Fruit fly (Drosophila melanogaster): ENCODE measurements around the gene CG12321.

CG12321 gene

dm6 chr3R:18167416-18168237, 20.9 kb downstream of the CG12321 start, which contains the start of gene wrd:
TSS of gene wrd (plus strand) at chr3R:18167757.
- peak; percentile 26 for TF ChIP-seq ovo (GFP tag; optimal IDR thresholded peaks at IDR 0.05)
- TF ChIP-seq Mnt (GFP tag; optimal IDR thresholded peaks at IDR 0.05): peak; percentile 54
- TF ChIP-seq CG7045 (GFP tag; optimal IDR thresholded peaks at IDR 0.05): no peak
- peak; percentile 54 for TF ChIP-seq cic (GFP tag; optimal IDR thresholded peaks at IDR 0.05)
- no peak for TF ChIP-seq CG14711 (tag; optimal IDR thresholded peaks at IDR 0.05)
- TF ChIP-seq CG5204 (GFP tag; optimal IDR thresholded peaks at IDR 0.05): peak; percentile 46
- TF ChIP-seq cnc (optimal IDR thresholded peaks at IDR 0.05): no peak
- TF ChIP-seq kay (GFP tag; ENCODE audit: borderline replicate concordance): no peak
- TF ChIP-seq toe (GFP tag; optimal IDR thresholded peaks at IDR 0.05): peak; percentile 61
- peak; percentile 27 for TF ChIP-seq CG1620 (GFP tag; optimal IDR thresholded peaks at IDR 0.05)
- no peak for TF ChIP-seq CG33017 (tag; optimal IDR thresholded peaks at IDR 0.05)
- TF ChIP-seq pad (GFP tag; optimal IDR thresholded peaks at IDR 0.05): no peak
- TF ChIP-seq CG7101 (tag; optimal IDR thresholded peaks at IDR 0.05): no peak
- TF ChIP-seq tj (GFP tag; optimal IDR thresholded peaks at IDR 0.05): peak; percentile 41
- TF ChIP-seq bab1 (GFP tag; optimal IDR thresholded peaks at IDR 0.05): peak; percentile 29
- no peak for TF ChIP-seq Crg-1 (GFP tag; optimal IDR thresholded peaks at IDR 0.05)
- TF ChIP-seq Clk (GFP tag; optimal IDR thresholded peaks at IDR 0.05): no peak
- TF ChIP-seq Hr96 (GFP tag; optimal IDR thresholded peaks at IDR 0.05): peak; percentile 29
- TF ChIP-seq CG11617 (GFP tag; optimal IDR thresholded peaks at IDR 0.05): no peak
- peak; percentile 14 for TF ChIP-seq CG12768 (GFP tag; optimal IDR thresholded peaks at IDR 0.05)

DNA sequence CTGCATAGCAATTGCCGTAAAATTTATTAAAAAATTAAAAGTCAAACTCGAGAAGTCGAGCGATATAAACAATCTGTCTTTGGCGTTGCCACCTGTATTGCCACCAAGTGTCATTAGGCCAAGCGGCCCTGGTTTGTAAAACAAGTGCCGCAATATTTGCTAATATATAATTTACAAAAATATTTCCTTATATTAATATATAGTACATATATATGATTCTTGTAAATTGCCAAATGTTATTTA, 21.4 kb downstream of the CG12321 start, which contains the start of the genes CG7215 and Prx5:
CG7215 (minus strand) TSS at position 101 of the 243 bp plus-strand sequence.
Prx5 (minus strand) TSS at position 101 of the 243 bp plus-strand sequence.
- no peak for TF ChIP-seq CG14711 (tag; optimal IDR thresholded peaks at IDR 0.05)
- TF ChIP-seq pad (GFP tag; optimal IDR thresholded peaks at IDR 0.05): no peak
- TF ChIP-seq Mnt (GFP tag; optimal IDR thresholded peaks at IDR 0.05): no peak
- TF ChIP-seq bab1 (GFP tag; optimal IDR thresholded peaks at IDR 0.05): no peak
- no peak for TF ChIP-seq Hr96 (GFP tag; optimal IDR thresholded peaks at IDR 0.05)
- TF ChIP-seq Clk (GFP tag; optimal IDR thresholded peaks at IDR 0.05): no peak
- no peak for TF ChIP-seq CG11617 (GFP tag; optimal IDR thresholded peaks at IDR 0.05)
- no peak for TF ChIP-seq toe (GFP tag; optimal IDR thresholded peaks at IDR 0.05)
- no peak for TF ChIP-seq CG5204 (GFP tag; optimal IDR thresholded peaks at IDR 0.05)

DNA sequence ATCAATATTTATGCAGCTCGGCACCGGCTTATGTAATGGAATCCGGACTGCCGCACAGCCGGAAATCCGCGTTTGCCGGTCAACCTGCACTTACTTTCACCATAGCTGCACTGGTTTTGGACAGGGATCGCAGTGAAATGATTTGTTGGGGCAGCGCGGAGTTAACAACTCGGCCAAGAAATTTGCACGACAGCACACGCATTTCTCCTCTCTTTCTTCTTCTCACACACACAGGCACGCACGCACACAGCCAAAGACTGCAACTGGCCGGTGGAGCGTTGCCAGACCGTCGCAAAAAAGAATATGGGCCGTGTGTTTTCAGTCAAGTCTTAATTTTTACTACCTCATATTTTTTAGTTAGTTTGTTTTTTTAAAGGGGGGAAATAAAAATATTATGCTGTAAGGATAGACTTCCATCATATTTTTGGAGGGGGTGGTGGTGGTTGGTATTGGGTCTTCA, 22.2 kb downstream of the CG12321 start:
- no peak for TF ChIP-seq Crg-1 (GFP tag; optimal IDR thresholded peaks at IDR 0.05)
- peak; percentile 11 for TF ChIP-seq CG33017 (tag; optimal IDR thresholded peaks at IDR 0.05)
- peak; percentile 25 for TF ChIP-seq tj (GFP tag; optimal IDR thresholded peaks at IDR 0.05)
- TF ChIP-seq Mnt (GFP tag; optimal IDR thresholded peaks at IDR 0.05): peak; percentile 43

DNA sequence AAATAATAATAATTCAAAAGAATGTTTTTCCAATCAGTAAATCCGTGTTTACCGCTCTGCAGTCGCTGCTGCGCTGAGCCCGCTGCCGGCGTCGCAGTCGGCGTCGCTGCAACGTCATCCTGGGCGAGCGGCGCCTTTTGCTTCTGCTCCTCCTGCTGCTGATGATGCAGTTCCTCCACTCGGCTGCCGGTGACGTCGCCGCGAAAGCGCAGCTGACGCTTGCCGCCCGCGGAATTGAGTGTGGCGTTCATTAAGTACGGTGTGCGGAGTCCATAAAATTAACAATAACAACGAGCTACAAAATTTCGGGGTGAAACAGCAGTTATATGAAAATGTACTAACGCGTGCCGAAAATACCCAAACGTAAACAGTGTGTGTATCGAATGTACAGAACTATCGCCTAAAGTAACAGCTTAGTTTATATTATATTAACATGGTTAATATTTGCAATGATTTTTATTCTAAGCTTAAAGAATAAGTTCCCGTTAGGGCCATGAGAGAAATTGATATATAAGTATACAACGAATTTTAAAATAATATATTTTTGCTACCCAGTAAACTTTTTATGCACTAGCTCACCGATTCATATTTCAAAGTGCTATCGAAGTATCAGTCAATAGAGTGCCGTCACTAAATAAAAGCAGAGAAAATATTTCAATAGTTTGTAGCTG, 24.3 kb downstream of the CG12321 start, which contains the start of the genes CG7218 and Cbp20:
CG7218 (minus strand) TSS at position 346 of the 671 bp plus-strand sequence.
Cbp20 (plus strand) TSS at position 610 of the 671 bp plus-strand sequence.
- TF ChIP-seq CG7101 (tag; optimal IDR thresholded peaks at IDR 0.05): peak; percentile 81
- TF ChIP-seq CG1620 (GFP tag; optimal IDR thresholded peaks at IDR 0.05): peak; percentile 80
- TF ChIP-seq pad (GFP tag; optimal IDR thresholded peaks at IDR 0.05): peak; percentile 66
- peak; percentile 44 for TF ChIP-seq Mnt (GFP tag; optimal IDR thresholded peaks at IDR 0.05)
- peak; percentile 32 for TF ChIP-seq Clk (GFP tag; optimal IDR thresholded peaks at IDR 0.05)
- TF ChIP-seq CG33017 (tag; optimal IDR thresholded peaks at IDR 0.05): peak; percentile 69
- TF ChIP-seq CG5204 (GFP tag; optimal IDR thresholded peaks at IDR 0.05): peak; percentile 79
- peak; percentile 84 for TF ChIP-seq CG12768 (GFP tag; optimal IDR thresholded peaks at IDR 0.05)
- peak; percentile 72 for TF ChIP-seq bab1 (GFP tag; optimal IDR thresholded peaks at IDR 0.05)
- peak; percentile 82 for TF ChIP-seq Crg-1 (GFP tag; optimal IDR thresholded peaks at IDR 0.05)
- peak; percentile 66 for TF ChIP-seq CG7045 (GFP tag; optimal IDR thresholded peaks at IDR 0.05)
- peak; percentile 60 for TF ChIP-seq ovo (GFP tag; optimal IDR thresholded peaks at IDR 0.05)
- TF ChIP-seq cic (GFP tag; optimal IDR thresholded peaks at IDR 0.05): peak; percentile 13
- no peak for TF ChIP-seq kay (GFP tag; ENCODE audit: borderline replicate concordance)
- no peak for TF ChIP-seq cnc (optimal IDR thresholded peaks at IDR 0.05)
- TF ChIP-seq CG14711 (tag; optimal IDR thresholded peaks at IDR 0.05): peak; percentile 73
- TF ChIP-seq Hr96 (GFP tag; optimal IDR thresholded peaks at IDR 0.05): peak; percentile 75
- peak; percentile 70 for TF ChIP-seq CG11617 (GFP tag; optimal IDR thresholded peaks at IDR 0.05)
- TF ChIP-seq tj (GFP tag; optimal IDR thresholded peaks at IDR 0.05): peak; percentile 68
- peak; percentile 75 for TF ChIP-seq toe (GFP tag; optimal IDR thresholded peaks at IDR 0.05)

dm6 chr3R:18160165-18160814, 28.2 kb downstream of the CG12321 start:
- TF ChIP-seq Clk (GFP tag; optimal IDR thresholded peaks at IDR 0.05) (no peak), cic (GFP tag; optimal IDR thresholded peaks at IDR 0.05) (peak; percentile 82), pad (GFP tag; optimal IDR thresholded peaks at IDR 0.05) (peak; percentile 92), kay (GFP tag; ENCODE audit: borderline replicate concordance) (no peak), CG12768 (GFP tag; optimal IDR thresholded peaks at IDR 0.05) (no peak), Mnt (GFP tag; optimal IDR thresholded peaks at IDR 0.05) (no peak), CG7101 (tag; optimal IDR thresholded peaks at IDR 0.05) (no peak), CG7045 (GFP tag; optimal IDR thresholded peaks at IDR 0.05) (no peak), cnc (optimal IDR thresholded peaks at IDR 0.05) (no peak), bab1 (GFP tag; optimal IDR thresholded peaks at IDR 0.05) (no peak), CG11617 (GFP tag; optimal IDR thresholded peaks at IDR 0.05) (no peak), CG1620 (GFP tag; optimal IDR thresholded peaks at IDR 0.05) (no peak), tj (GFP tag; optimal IDR thresholded peaks at IDR 0.05) (no peak), CG33017 (tag; optimal IDR thresholded peaks at IDR 0.05) (no peak), CG5204 (GFP tag; optimal IDR thresholded peaks at IDR 0.05) (no peak)
